Fruit fly (Drosophila melanogaster) whole organism, embryonic: ENCODE results near the gene CG7627.

Experiments
- CG10267 ChIP-seq: fragments of 200-800 bp; sonication (Bioruptor generic); optimal IDR thresholded peaks from 2 replicates; lab custom pipeline; 2018; ENCODE audit warnings: missing biosample characterization, mild to moderate bottlenecking, missing genetic modification characterization, moderate library complexity
- CG11723 ChIP-seq: fragments of 200-800 bp; sonication (Bioruptor generic); optimal IDR thresholded peaks from 2 replicates; lab custom pipeline; 2017; ENCODE audit warnings: missing biosample characterization, mild to moderate bottlenecking, missing genetic modification characterization
- CG12219 ChIP-seq: fragments of 200-800 bp; sonication (Bioruptor generic); optimal IDR thresholded peaks from 3 replicates; lab custom pipeline; 2018; ENCODE audit warnings: missing biosample characterization, mild to moderate bottlenecking, missing genetic modification characterization
- CG12391 ChIP-seq: fragments of 200-800 bp; sonication (Bioruptor generic); optimal IDR thresholded peaks from 3 replicates; lab custom pipeline; 2018; ENCODE audit warnings: missing biosample characterization, mild to moderate bottlenecking, missing genetic modification characterization, moderate library complexity
- CG13775 ChIP-seq: fragments of 200-800 bp; sonication (Bioruptor generic); optimal IDR thresholded peaks from 3 replicates; lab custom pipeline; 2017; ENCODE audit warnings: missing biosample characterization, mild to moderate bottlenecking, missing genetic modification characterization
- CG14710 ChIP-seq: fragments of 200-800 bp; sonication (Bioruptor generic); optimal IDR thresholded peaks from 3 replicates; lab custom pipeline; 2019; ENCODE audit warnings: missing biosample characterization, mild to moderate bottlenecking, missing genetic modification characterization, moderate library complexity
- CG17186 ChIP-seq: fragments of 200-800 bp; sonication (Bioruptor generic); optimal IDR thresholded peaks from 3 replicates; lab custom pipeline; 2017; ENCODE audit warnings: missing biosample characterization, missing genetic modification reagents, missing genetic modification characterization
- CG17361 ChIP-seq: fragments of 200-800 bp; sonication (Bioruptor generic); IDR thresholded peaks from 3 replicates; pipeline ENCODE4 v1.3.6; 2022; ENCODE audit warnings: missing biosample characterization, missing genetic modification characterization
- CG17912 ChIP-seq: fragments of 200-800 bp; sonication (Bioruptor generic); optimal IDR thresholded peaks from 2 replicates; lab custom pipeline; 2018; ENCODE audit warnings: missing biosample characterization, mild to moderate bottlenecking, missing genetic modification characterization
- CG2116 ChIP-seq: fragments of 200-800 bp; sonication (Bioruptor generic); optimal IDR thresholded peaks from 3 replicates; lab custom pipeline; 2018; ENCODE audit warnings: missing biosample characterization, mild to moderate bottlenecking, missing genetic modification characterization
- CG2712 ChIP-seq: fragments of 200-800 bp; optimal IDR thresholded peaks from 3 replicates; lab custom pipeline; 2019; ENCODE audit warnings: missing biosample characterization, mild to moderate bottlenecking, missing genetic modification characterization, moderate library complexity
- CG30431 ChIP-seq: fragments of 200-800 bp; sonication (Bioruptor generic); optimal IDR thresholded peaks from 2 replicates; lab custom pipeline; 2017; ENCODE audit warnings: missing biosample characterization, missing genetic modification characterization
- CG31365 ChIP-seq: fragments of 200-800 bp; sonication (Bioruptor generic); optimal IDR thresholded peaks from 2 replicates; lab custom pipeline; 2018; ENCODE audit warnings: missing biosample characterization, mild to moderate bottlenecking, missing genetic modification characterization
- CG32767 ChIP-seq: fragments of 200-800 bp; sonication (Bioruptor generic); IDR thresholded peaks from 2 replicates; pipeline ENCODE4 v1.3.6; 2022; ENCODE audit warnings: missing biosample characterization, missing genetic modification characterization
- CG6175 ChIP-seq: fragments of 200-800 bp; sonication (Bioruptor generic); IDR thresholded peaks from 3 replicates; pipeline ENCODE4 v1.3.6; 2022; ENCODE audit warnings: missing biosample characterization, missing genetic modification characterization
- CG7357 ChIP-seq: fragments of 200-800 bp; sonication (Bioruptor generic); IDR thresholded peaks from 3 replicates; pipeline ENCODE4 v1.3.6; 2022; ENCODE audit warnings: missing biosample characterization, missing genetic modification characterization
- CG7556 ChIP-seq: fragments of 200-800 bp; sonication (Bioruptor generic); optimal IDR thresholded peaks from 2 replicates; lab custom pipeline; 2017; ENCODE audit warnings: missing biosample characterization, mild to moderate bottlenecking, missing genetic modification characterization
- CG8089 ChIP-seq: fragments of 200-800 bp; sonication (Bioruptor generic); optimal IDR thresholded peaks from 3 replicates; lab custom pipeline; 2016; ENCODE audit warnings: missing biosample characterization, missing genetic modification characterization
- CG9727 ChIP-seq: fragments of 200-800 bp; sonication (Bioruptor generic); optimal IDR thresholded peaks from 3 replicates; lab custom pipeline; 2017; ENCODE audit warnings: missing biosample characterization, mild to moderate bottlenecking, missing genetic modification characterization
- CoRest ChIP-seq: fragments of 200-800 bp; sonication (Bioruptor generic); optimal IDR thresholded peaks from 3 replicates; lab custom pipeline; 2018; ENCODE audit warnings: missing biosample characterization, mild to moderate bottlenecking, missing genetic modification characterization, moderate library complexity
- D ChIP-seq, 2 experiments: fragments of 200-800 bp in 1 of 2; fragments of >200 bp in 1 of 2; sonication (Bioruptor generic) in 1 of 2; optimal IDR thresholded peaks; 2 replicates in 1 of 2; 3 replicates in 1 of 2; lab custom pipeline; 2017; ENCODE audit warnings: mild to moderate bottlenecking in 1 of 2, missing biosample characterization in 1 of 2, missing genetic modification characterization in 1 of 2, missing genetic modification reagents in 1 of 2
- Dp ChIP-seq: fragments of 200-800 bp; sonication (Bioruptor generic); optimal IDR thresholded peaks from 2 replicates; lab custom pipeline; 2018; ENCODE audit warnings: missing biosample characterization, mild to moderate bottlenecking, missing genetic modification characterization, moderate library complexity
- Dref ChIP-seq: fragments of 200-800 bp; sonication (Bioruptor generic); IDR thresholded peaks from 2 replicates; pipeline ENCODE4 v1.3.6; 2022; ENCODE audit warnings: missing biosample characterization, missing genetic modification characterization
- Fer2 ChIP-seq: fragments of 200-800 bp; sonication (Bioruptor generic); optimal IDR thresholded peaks from 2 replicates; lab custom pipeline; 2018; ENCODE audit warnings: missing biosample characterization, mild to moderate bottlenecking, missing genetic modification characterization, moderate library complexity
- Hr51 ChIP-seq, 2 experiments: fragments of 200-800 bp; sonication (Bioruptor generic); optimal IDR thresholded peaks; 2 replicates in 1 of 2; 3 replicates in 1 of 2; lab custom pipeline; 2016 to 2018; ENCODE audit warnings: missing biosample characterization in 2 of 2, missing genetic modification characterization in 2 of 2, mild to moderate bottlenecking in 1 of 2, moderate library complexity in 1 of 2
- Hsf ChIP-seq: fragments of 200-800 bp; sonication (Bioruptor generic); optimal IDR thresholded peaks from 3 replicates; lab custom pipeline; 2016; ENCODE audit warnings: missing biosample characterization, missing genetic modification characterization
- Mad ChIP-seq: fragments of 200-800 bp; sonication (Bioruptor generic); optimal IDR thresholded peaks from 2 replicates; lab custom pipeline; 2016; ENCODE audit warnings: missing biosample characterization, missing genetic modification characterization
- Mes4 ChIP-seq: fragments of 200-800 bp; sonication (Bioruptor generic); optimal IDR thresholded peaks from 2 replicates; lab custom pipeline; 2016; ENCODE audit warnings: missing biosample characterization, missing genetic modification characterization
- Sin3A ChIP-seq: fragments of >200 bp; optimal IDR thresholded peaks from 2 replicates; lab custom pipeline; 2018
- Tbp ChIP-seq: fragments of >200 bp; optimal IDR thresholded peaks from 2 replicates; lab custom pipeline; 2018; ENCODE audit warnings: missing biosample characterization, missing genetic modification characterization
- Vsx1 ChIP-seq: fragments of 200-800 bp; sonication (Bioruptor generic); optimal IDR thresholded peaks from 2 replicates; lab custom pipeline; 2017; ENCODE audit warnings: missing biosample characterization, mild to moderate bottlenecking, missing genetic modification characterization, missing genetic modification reagents
- chinmo ChIP-seq: fragments of 200-800 bp; sonication (Bioruptor generic); IDR thresholded peaks from 4 replicates; pipeline ENCODE4 v1.3.6; 2022; ENCODE audit warnings: missing biosample characterization, missing genetic modification characterization; ENCODE audit not compliant: partially characterized antibody
- emc ChIP-seq: fragments of 200-800 bp; sonication (Bioruptor generic); optimal IDR thresholded peaks from 2 replicates; lab custom pipeline; 2016; ENCODE audit warnings: missing biosample characterization, missing genetic modification characterization
- gfzf ChIP-seq: fragments of 200-800 bp; sonication (Bioruptor generic); optimal IDR thresholded peaks from 2 replicates; lab custom pipeline; 2016; ENCODE audit warnings: missing biosample characterization, mild to moderate bottlenecking, missing genetic modification characterization, moderate library complexity
- h ChIP-seq: fragments of >200 bp; optimal IDR thresholded peaks from 2 replicates; lab custom pipeline; 2017
- hkb ChIP-seq, 2 experiments: fragments of 200-800 bp in 1 of 2; fragments of >200 bp in 1 of 2; sonication (Bioruptor generic) in 1 of 2; IDR thresholded peaks in 1 of 2; optimal IDR thresholded peaks in 1 of 2; 2 replicates each; pipeline versions ENCODE4 v1.3.6 to Lab custom; 2017 to 2022; ENCODE audit warnings: missing biosample characterization in 1 of 2, missing genetic modification characterization in 1 of 2
- inv ChIP-seq: fragments of 200-800 bp; sonication (Bioruptor generic); IDR thresholded peaks from 2 replicates; pipeline ENCODE4 v1.3.6; 2022; ENCODE audit warnings: missing biosample characterization, missing genetic modification characterization; ENCODE audit not compliant: partially characterized antibody
- knrl ChIP-seq: fragments of 200-800 bp; sonication (Bioruptor generic); IDR thresholded peaks from 3 replicates; pipeline ENCODE4 v1.3.6; 2022; ENCODE audit warnings: missing biosample characterization, missing genetic modification characterization; ENCODE audit not compliant: partially characterized antibody
- pan ChIP-seq, 4 experiments: fragments of >200 bp in 3 of 4; fragments of 200-800 bp in 1 of 4; sonication (Bioruptor generic) in 1 of 4; optimal IDR thresholded peaks in 3 of 4; IDR thresholded peaks in 1 of 4; 2 replicates each; pipeline versions ENCODE4 v1.3.6 to Lab custom; 2017 to 2022; ENCODE audit warnings: missing biosample characterization in 2 of 4, missing genetic modification characterization in 2 of 4, mixed read lengths in 1 of 4
- phol ChIP-seq: fragments of 200-800 bp; sonication (Bioruptor generic); optimal IDR thresholded peaks from 3 replicates; lab custom pipeline; 2018; ENCODE audit warnings: missing biosample characterization, mild to moderate bottlenecking, missing genetic modification characterization, moderate library complexity
- ranshi ChIP-seq: fragments of 200-800 bp; sonication (Bioruptor generic); IDR thresholded peaks from 2 replicates; pipeline ENCODE4 v1.3.6; 2022; ENCODE audit warnings: missing biosample characterization, missing genetic modification characterization
- rib ChIP-seq: fragments of 200-800 bp; sonication (Bioruptor generic); IDR thresholded peaks from 2 replicates; pipeline ENCODE4 v1.3.6; 2022; ENCODE audit warnings: missing biosample characterization, missing genetic modification characterization
- sens ChIP-seq: fragments of 200-800 bp; sonication (Bioruptor generic); peaks from one replicate; lab custom pipeline; 2016; ENCODE audit warnings: missing biosample characterization, missing genetic modification characterization
- sob ChIP-seq: fragments of 200-800 bp; sonication (Bioruptor generic); IDR thresholded peaks from 2 replicates; pipeline ENCODE4 v1.3.6; 2022; ENCODE audit warnings: missing biosample characterization, missing genetic modification characterization
- twi ChIP-seq: fragments of 200-800 bp; optimal IDR thresholded peaks from 2 replicates; lab custom pipeline; 2019; ENCODE audit warnings: missing biosample characterization, mild to moderate bottlenecking, missing genetic modification characterization, moderate library complexity
- unc-4 ChIP-seq: fragments of 200-800 bp; sonication (Bioruptor generic); IDR thresholded peaks from 2 replicates; pipeline ENCODE4 v1.3.6; 2022; ENCODE audit warnings: missing biosample characterization, missing genetic modification characterization; ENCODE audit not compliant: partially characterized antibody

Gene CG7627

DNA sequence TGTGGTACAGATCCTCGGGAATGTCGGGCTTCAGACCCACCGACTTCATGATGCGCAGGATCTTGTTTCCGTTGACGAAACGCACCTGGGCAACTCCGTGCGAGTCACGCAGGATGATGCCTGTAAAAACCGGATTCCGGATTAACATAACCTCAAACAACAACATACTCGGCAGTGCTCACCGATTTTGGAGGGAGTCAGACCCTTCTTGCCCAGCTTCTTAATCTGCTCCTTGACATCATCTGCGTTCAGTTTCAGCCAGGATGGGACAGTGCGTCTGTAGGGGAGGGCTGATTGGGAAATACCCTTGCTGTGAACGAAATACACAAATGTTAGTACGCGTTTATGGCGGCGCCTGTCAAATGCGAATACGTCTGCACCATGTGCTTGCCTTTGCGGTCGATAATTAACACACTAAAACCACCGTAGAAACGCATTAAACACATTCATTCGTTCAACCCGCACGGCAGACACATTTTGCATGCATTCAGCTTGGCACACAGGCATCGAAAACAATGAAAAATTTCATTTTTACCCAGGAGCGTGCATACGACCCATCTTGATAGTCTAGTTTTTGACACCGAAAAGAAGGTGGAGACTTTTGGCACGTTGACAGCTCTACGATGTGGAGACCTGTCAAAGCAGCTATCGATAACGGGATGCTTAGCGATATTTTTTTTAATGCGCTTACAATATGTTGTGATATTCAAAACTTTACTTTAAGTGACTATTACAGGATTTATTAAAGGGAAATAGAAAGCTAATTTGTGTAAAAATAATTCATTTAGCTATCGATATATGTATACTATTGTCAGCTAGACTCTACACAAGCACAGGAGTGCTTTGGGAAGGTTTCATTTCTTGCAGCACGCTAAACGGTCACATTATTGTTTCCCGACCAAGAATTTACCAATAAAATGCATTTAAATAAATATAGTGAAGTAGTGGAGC lies 2.0 kb upstream of the CG7627 start, which contains the start of the genes RpS13 and CSN8 (continued):
- TF ChIP-seq D (optimal IDR thresholded peaks at IDR 0.05; lab: Kevin White, UChicago): no peak
- no peak for TF ChIP-seq D (GFP tag; optimal IDR thresholded peaks at IDR 0.05; lab: Kevin White, UChicago)
- TF ChIP-seq chinmo: peak; percentile 69; the same call in 2 of the 4 replicates
- TF ChIP-seq Fer2 (tag; lab: Kevin White, UChicago): no peak
- TF ChIP-seq twi (tag; lab: Kevin White, UChicago): peak; percentile 35
- TF ChIP-seq Tbp (GFP tag; lab: Kevin White, UChicago): no peak
- peak; percentile 65 for TF ChIP-seq CG17186 (GFP tag; lab: Kevin White, UChicago)
- TF ChIP-seq CG17361 (GFP tag; lab: Robert Waterston, UW): no peak
- TF ChIP-seq CG10267 (tag; lab: Kevin White, UChicago): peak; percentile 63
- no peak for TF ChIP-seq emc (GFP tag; lab: Kevin White, UChicago)
- peak; percentile 75 for TF ChIP-seq CG14710
- no peak for TF ChIP-seq CG30431
- peak; percentile 34 for TF ChIP-seq Dp (GFP tag; lab: Kevin White, UChicago)
- TF ChIP-seq CG7556: no peak
- TF ChIP-seq Hsf: peak; percentile 39
- TF ChIP-seq inv (GFP tag; lab: Robert Waterston, UW): peak; percentile 88
- no peak for TF ChIP-seq CG8089 (GFP tag; lab: Kevin White, UChicago)
- TF ChIP-seq unc-4 (GFP tag; lab: Robert Waterston, UW): peak; percentile 95
- TF ChIP-seq CG6175 (GFP tag; lab: Robert Waterston, UW): no peak
- peak; percentile 33 for TF ChIP-seq CG2712 (tag; lab: Kevin White, UChicago)
- TF ChIP-seq CG31365 (tag; lab: Kevin White, UChicago): peak; percentile 23
- 0 out of 2 replicates have a peak, but pooled peaks have one; percentile 17 for TF ChIP-seq CG32767
- no peak for TF ChIP-seq ranshi (GFP tag; lab: Robert Waterston, UW)
- peak; percentile 82 for TF ChIP-seq sens (GFP tag; lab: Kevin White, UChicago)
- 0 out of 3 replicates have a peak, but pooled peaks have one; percentile 11 for TF ChIP-seq CG7357 (GFP tag; lab: Robert Waterston, UW)
- TF ChIP-seq Sin3A (lab: Kevin White, UChicago): peak; percentile 93
- TF ChIP-seq CG17912 (GFP tag; lab: Kevin White, UChicago): peak; percentile 16
- no peak for TF ChIP-seq hkb (optimal IDR thresholded peaks at IDR 0.05; lab: Kevin White, UChicago)
- TF ChIP-seq hkb (GFP tag; IDR thresholded peaks at IDR 0.05; lab: Robert Waterston, UW): 0 out of 2 replicates have a peak, but pooled peaks have one; percentile 12
- peak; percentile 41 for TF ChIP-seq CG12391 (tag; lab: Kevin White, UChicago)
- TF ChIP-seq pan (optimal IDR thresholded peaks at IDR 0.05; lab: Kevin White, UChicago): no peak
- TF ChIP-seq pan (GFP tag; optimal IDR thresholded peaks at IDR 0.05 in 1 of 2, IDR thresholded peaks at IDR 0.05 in 1 of 2): no peak
- peak; percentile 85 for TF ChIP-seq gfzf (GFP tag; lab: Kevin White, UChicago)
- TF ChIP-seq phol (tag; lab: Kevin White, UChicago): peak; percentile 70
- peak in 1 of 2 experiments; percentile 6 for TF ChIP-seq Hr51 (GFP tag; optimal IDR thresholded peaks at IDR 0.05; lab: Kevin White, UChicago)
- peak; percentile 98 for TF ChIP-seq CG2116 (GFP tag; lab: Kevin White, UChicago)
- TF ChIP-seq Mad (GFP tag; lab: Kevin White, UChicago): no peak
- no peak for TF ChIP-seq CG12219
- no peak for TF ChIP-seq CG11723 (GFP tag; lab: Kevin White, UChicago)
- peak; percentile 31 for TF ChIP-seq CG9727 (GFP tag; lab: Kevin White, UChicago)
- peak; percentile 95 for TF ChIP-seq knrl (GFP tag; lab: Robert Waterston, UW)
- peak; percentile 75 for TF ChIP-seq Dref (GFP tag; lab: Robert Waterston, UW)
- TF ChIP-seq h: no peak
- peak; percentile 27 for TF ChIP-seq CG13775 (GFP tag; lab: Kevin White, UChicago)
- TF ChIP-seq CoRest (tag; lab: Kevin White, UChicago): peak; percentile 17
- peak; percentile 54; the same call in 1 of the 2 replicates for TF ChIP-seq sob
- peak; percentile 46 for TF ChIP-seq Vsx1 (GFP tag; lab: Kevin White, UChicago)
- peak; percentile 26 for TF ChIP-seq Mes4 (GFP tag; lab: Kevin White, UChicago)
- no peak for TF ChIP-seq rib (GFP tag; lab: Robert Waterston, UW)
